Fruit fly (Drosophila melanogaster) whole organism, embryonic: ENCODE results near the gene orb.

Experiments
- Abd-B ChIP-seq: fragments of 200-800 bp; sonication (Bioruptor generic); optimal IDR thresholded peaks from 2 replicates; lab custom pipeline; 2018; ENCODE audit warnings: missing biosample characterization, mild to moderate bottlenecking, missing genetic modification characterization, moderate library complexity
- BtbVII ChIP-seq: fragments of 200-800 bp; sonication (Bioruptor generic); optimal IDR thresholded peaks from 3 replicates; lab custom pipeline; 2017; ENCODE audit warnings: missing biosample characterization, mild to moderate bottlenecking, missing genetic modification characterization
- CG11504 ChIP-seq: fragments of 200-800 bp; sonication (Bioruptor generic); optimal IDR thresholded peaks from 3 replicates; lab custom pipeline; 2019; ENCODE audit warnings: missing biosample characterization, mild to moderate bottlenecking, missing genetic modification characterization, moderate library complexity
- CG11723 ChIP-seq: fragments of 200-800 bp; sonication (Bioruptor generic); optimal IDR thresholded peaks from 2 replicates; lab custom pipeline; 2017; ENCODE audit warnings: missing biosample characterization, mild to moderate bottlenecking, missing genetic modification characterization
- CG12104 ChIP-seq: fragments of 200-800 bp; sonication (Bioruptor generic); optimal IDR thresholded peaks from 3 replicates; lab custom pipeline; 2016; ENCODE audit warnings: missing biosample characterization, missing genetic modification characterization
- CG12219 ChIP-seq: fragments of 200-800 bp; sonication (Bioruptor generic); optimal IDR thresholded peaks from 3 replicates; lab custom pipeline; 2018; ENCODE audit warnings: missing biosample characterization, mild to moderate bottlenecking, missing genetic modification characterization
- CG12236 ChIP-seq: fragments of 200-800 bp; sonication (Bioruptor generic); optimal IDR thresholded peaks from 2 replicates; lab custom pipeline; 2016; ENCODE audit warnings: missing biosample characterization, missing genetic modification characterization
- CG13296 ChIP-seq: fragments of 200-800 bp; sonication (Bioruptor generic); optimal IDR thresholded peaks from 3 replicates; lab custom pipeline; 2018; ENCODE audit warnings: missing biosample characterization, mild to moderate bottlenecking, missing genetic modification characterization
- CG17328 ChIP-seq: fragments of 200-800 bp; sonication (Bioruptor generic); IDR thresholded peaks from 2 replicates; pipeline ENCODE4 v1.3.6; 2022; ENCODE audit warnings: missing biosample characterization, missing genetic modification characterization
- CG17612 ChIP-seq: fragments of 200-800 bp; sonication (Bioruptor generic); IDR thresholded peaks from 2 replicates; pipeline ENCODE4 v1.3.6; 2022; ENCODE audit warnings: missing biosample characterization, missing genetic modification characterization
- CG1792 ChIP-seq: fragments of 200-800 bp; sonication (Bioruptor generic); optimal IDR thresholded peaks from 2 replicates; lab custom pipeline; 2016; ENCODE audit warnings: missing biosample characterization, missing genetic modification characterization
- CG18011 ChIP-seq: fragments of 200-800 bp; sonication (Bioruptor generic); optimal IDR thresholded peaks from 2 replicates; lab custom pipeline; 2017; ENCODE audit warnings: missing biosample characterization, missing genetic modification characterization, mild to moderate bottlenecking, moderate library complexity, missing genotype
- CG18619 ChIP-seq: fragments of 200-800 bp; sonication (Bioruptor generic); optimal IDR thresholded peaks from 3 replicates; lab custom pipeline; 2017; ENCODE audit warnings: missing biosample characterization, mild to moderate bottlenecking, missing genetic modification characterization
- CG3065 ChIP-seq: fragments of 200-800 bp; sonication (Bioruptor generic); optimal IDR thresholded peaks from 2 replicates; lab custom pipeline; 2016; ENCODE audit warnings: missing biosample characterization, missing genetic modification characterization
- CG31388 ChIP-seq: fragments of 200-800 bp; sonication (Bioruptor generic); optimal IDR thresholded peaks from 2 replicates; lab custom pipeline; 2016; ENCODE audit warnings: missing biosample characterization, missing genetic modification characterization
- CG3163 ChIP-seq: fragments of 200-800 bp; sonication (Bioruptor generic); optimal IDR thresholded peaks from 3 replicates; lab custom pipeline; 2016; ENCODE audit warnings: missing biosample characterization, missing genetic modification characterization
- CG42726 ChIP-seq: fragments of 200-800 bp; sonication (Bioruptor generic); IDR thresholded peaks from 2 replicates; pipeline ENCODE4 v1.3.6; 2022; ENCODE audit warnings: missing biosample characterization, missing genetic modification characterization; ENCODE audit not compliant: partially characterized antibody
- CG4360 ChIP-seq: fragments of 200-800 bp; sonication (Bioruptor generic); IDR thresholded peaks from 2 replicates; pipeline ENCODE4 v1.3.6; 2022; ENCODE audit warnings: missing biosample characterization, missing genetic modification characterization
- CG4404 ChIP-seq: fragments of 200-800 bp; sonication (Bioruptor generic); IDR thresholded peaks from 2 replicates; pipeline ENCODE4 v1.3.6; 2022; ENCODE audit warnings: missing biosample characterization, missing genetic modification characterization
- CG6654 ChIP-seq: fragments of 200-800 bp; sonication (Bioruptor generic); optimal IDR thresholded peaks from 2 replicates; lab custom pipeline; 2017; ENCODE audit warnings: missing biosample characterization, mild to moderate bottlenecking, missing genetic modification characterization
- CG7963 ChIP-seq: fragments of 200-800 bp; sonication (Bioruptor generic); IDR thresholded peaks from 3 replicates; pipeline ENCODE4 v1.3.6; 2022; ENCODE audit warnings: missing biosample characterization, missing genetic modification characterization; ENCODE audit not compliant: partially characterized antibody
- CG9437 ChIP-seq: fragments of 200-800 bp; sonication (Bioruptor generic); optimal IDR thresholded peaks from 2 replicates; lab custom pipeline; 2018; ENCODE audit warnings: missing biosample characterization, mild to moderate bottlenecking, missing genetic modification characterization
- CG9797 ChIP-seq: fragments of 200-800 bp; sonication (Bioruptor generic); optimal IDR thresholded peaks from 3 replicates; lab custom pipeline; 2018; ENCODE audit warnings: missing biosample characterization, mild to moderate bottlenecking, missing genetic modification characterization
- Hey ChIP-seq: fragments of 200-800 bp; sonication (Bioruptor generic); optimal IDR thresholded peaks from 3 replicates; lab custom pipeline; 2018; ENCODE audit warnings: missing biosample characterization, mild to moderate bottlenecking, missing genetic modification characterization
- Hsf ChIP-seq: fragments of 200-800 bp; sonication (Bioruptor generic); optimal IDR thresholded peaks from 3 replicates; lab custom pipeline; 2016; ENCODE audit warnings: missing biosample characterization, missing genetic modification characterization
- MTF-1 ChIP-seq: fragments of 200-800 bp; sonication (Bioruptor generic); optimal IDR thresholded peaks from 2 replicates; lab custom pipeline; 2018; ENCODE audit warnings: missing biosample characterization, mild to moderate bottlenecking, missing genetic modification characterization, borderline replicate concordance
- Med ChIP-seq: fragments of 200-800 bp; sonication (Bioruptor generic); peaks from one replicate; lab custom pipeline; 2016; ENCODE audit warnings: missing biosample characterization, missing genetic modification characterization, mild to moderate bottlenecking, inconsistent platforms, moderate library complexity
- NK7.1 ChIP-seq: fragments of 200-800 bp; sonication (Bioruptor generic); optimal IDR thresholded peaks from 3 replicates; lab custom pipeline; 2016; ENCODE audit warnings: missing biosample characterization, missing genetic modification characterization
- Nf-YC ChIP-seq: fragments of 200-800 bp; optimal IDR thresholded peaks from 3 replicates; lab custom pipeline; 2019; ENCODE audit warnings: missing biosample characterization, mild to moderate bottlenecking, missing genetic modification characterization, moderate library complexity
- Sin3A ChIP-seq: fragments of >200 bp; optimal IDR thresholded peaks from 2 replicates; lab custom pipeline; 2018
- ap ChIP-seq: fragments of 200-800 bp; sonication (Bioruptor generic); IDR thresholded peaks from 2 replicates; pipeline ENCODE4 v1.3.6; 2022; ENCODE audit warnings: missing biosample characterization, missing genetic modification characterization
- ato ChIP-seq: fragments of 200-800 bp; sonication (Bioruptor generic); IDR thresholded peaks from 2 replicates; pipeline ENCODE4 v1.3.6; 2022; ENCODE audit warnings: missing biosample characterization, missing genetic modification characterization; ENCODE audit not compliant: partially characterized antibody
- chif ChIP-seq, 2 experiments: fragments of 200-800 bp; sonication (Bioruptor generic); optimal IDR thresholded peaks; 3 replicates each; lab custom pipeline; 2016; ENCODE audit warnings: missing biosample characterization in 2 of 2, missing genetic modification characterization in 2 of 2
- chinmo ChIP-seq: fragments of 200-800 bp; sonication (Bioruptor generic); IDR thresholded peaks from 4 replicates; pipeline ENCODE4 v1.3.6; 2022; ENCODE audit warnings: missing biosample characterization, missing genetic modification characterization; ENCODE audit not compliant: partially characterized antibody
- cwo ChIP-seq: fragments of 200-800 bp; sonication (Bioruptor generic); optimal IDR thresholded peaks from 3 replicates; lab custom pipeline; 2017; ENCODE audit warnings: missing biosample characterization, missing genetic modification characterization, mild to moderate bottlenecking, moderate library complexity, missing genetic modification reagents
- eyg ChIP-seq: fragments of 200-800 bp; sonication (Bioruptor generic); optimal IDR thresholded peaks from 3 replicates; lab custom pipeline; 2016; ENCODE audit warnings: missing biosample characterization, missing genetic modification characterization
- grau ChIP-seq: fragments of 200-800 bp; optimal IDR thresholded peaks from 3 replicates; lab custom pipeline; 2019; ENCODE audit warnings: missing biosample characterization, mild to moderate bottlenecking, missing genetic modification characterization, moderate library complexity
- gt ChIP-seq: fragments of 200-800 bp; sonication (Bioruptor generic); IDR thresholded peaks from 2 replicates; pipeline ENCODE4 v1.3.6; 2022; ENCODE audit warnings: missing biosample characterization, missing genetic modification characterization
- ind ChIP-seq: fragments of 200-800 bp; sonication (Bioruptor generic); optimal IDR thresholded peaks from 3 replicates; lab custom pipeline; 2016; ENCODE audit warnings: missing biosample characterization, missing genetic modification characterization
- mld ChIP-seq: fragments of 200-800 bp; sonication (Bioruptor generic); IDR thresholded peaks from 3 replicates; pipeline ENCODE4 v1.3.6; 2022; ENCODE audit warnings: missing biosample characterization, missing genetic modification characterization; ENCODE audit not compliant: partially characterized antibody
- onecut ChIP-seq: fragments of 200-800 bp; sonication (Bioruptor generic); IDR thresholded peaks from 2 replicates; pipeline ENCODE4 v1.3.6; 2022; ENCODE audit warnings: missing biosample characterization, missing genetic modification characterization
- pros ChIP-seq: fragments of 200-800 bp; sonication (Bioruptor generic); optimal IDR thresholded peaks from 3 replicates; lab custom pipeline; 2019; ENCODE audit warnings: missing biosample characterization, mild to moderate bottlenecking, missing genetic modification characterization, moderate library complexity
- salm ChIP-seq: fragments of 200-800 bp; sonication (Bioruptor generic); optimal IDR thresholded peaks from 2 replicates; lab custom pipeline; 2018; ENCODE audit warnings: missing biosample characterization, mild to moderate bottlenecking, missing genetic modification characterization
- sc ChIP-seq, 3 experiments: fragments of >200 bp in 2 of 3; fragments of 200-800 bp in 1 of 3; sonication (Bioruptor generic) in 1 of 3; optimal IDR thresholded peaks; 2 replicates in 2 of 3; 3 replicates in 1 of 3; lab custom pipeline; 2017; ENCODE audit warnings: mild to moderate bottlenecking in 1 of 3, missing biosample characterization in 1 of 3, missing genetic modification characterization in 1 of 3, missing genetic modification reagents in 1 of 3
- slbo ChIP-seq: fragments of 200-800 bp; sonication (Bioruptor generic); IDR thresholded peaks from 2 replicates; pipeline ENCODE4 v1.3.6; 2022; ENCODE audit warnings: missing biosample characterization, missing genetic modification characterization
- tap ChIP-seq: fragments of 200-800 bp; optimal IDR thresholded peaks from 3 replicates; lab custom pipeline; 2019; ENCODE audit warnings: missing biosample characterization, mild to moderate bottlenecking, missing genetic modification characterization, moderate library complexity
- twi ChIP-seq: fragments of 200-800 bp; optimal IDR thresholded peaks from 2 replicates; lab custom pipeline; 2019; ENCODE audit warnings: missing biosample characterization, mild to moderate bottlenecking, missing genetic modification characterization, moderate library complexity
- tx ChIP-seq: fragments of 200-800 bp; sonication (Bioruptor generic); optimal IDR thresholded peaks from 2 replicates; lab custom pipeline; 2016; ENCODE audit warnings: missing biosample characterization, missing genetic modification characterization
- z ChIP-seq: fragments of 200-800 bp; sonication (Bioruptor generic); IDR thresholded peaks from 3 replicates; pipeline ENCODE4 v1.3.6; 2022; ENCODE audit warnings: missing biosample characterization, missing genetic modification characterization

orb gene

DNA sequence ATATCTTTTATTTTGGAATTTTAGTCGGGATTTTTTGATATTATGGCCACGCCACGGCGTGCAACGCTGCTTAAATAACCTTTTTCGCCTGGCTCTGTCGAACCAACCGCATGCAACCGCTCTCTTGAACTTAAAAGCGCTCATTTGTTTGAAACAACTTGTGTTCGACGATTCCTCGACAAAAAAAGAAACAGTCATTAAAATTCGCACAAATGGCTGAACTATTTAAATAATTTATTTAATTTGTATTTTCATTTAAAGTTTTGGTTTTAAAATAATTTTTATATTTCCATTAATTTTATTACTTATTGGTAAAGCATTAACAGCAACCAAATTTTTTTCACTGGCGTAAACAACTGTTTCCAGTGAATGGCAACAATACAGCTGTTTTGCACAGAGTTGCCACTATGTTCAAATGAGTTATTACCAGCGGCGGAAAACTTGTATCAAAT, at the start of gene orb, which contains the start of gene Cdc16 (continued):
- TF ChIP-seq Hey (no peak), CG12219 (peak; percentile 76), CG17612 (GFP tag; lab: Robert Waterston, UW) (peak; percentile 70), Hsf (GFP tag; lab: Kevin White, UChicago) (peak; percentile 75), tap (tag; lab: Kevin White, UChicago) (peak; percentile 89), Nf-YC (tag; lab: Kevin White, UChicago) (peak; percentile 84), pros (GFP tag; lab: Kevin White, UChicago) (peak; percentile 13), CG7963 (no peak), CG12104 (GFP tag; lab: Kevin White, UChicago) (peak; percentile 65), CG13296 (GFP tag; lab: Kevin White, UChicago) (peak; percentile 88), CG1792 (GFP tag; lab: Kevin White, UChicago) (peak; percentile 54), grau (tag; lab: Kevin White, UChicago) (peak; percentile 91), ap (GFP tag; lab: Robert Waterston, UW) (peak; percentile 85), CG11723 (peak; percentile 76), Med (GFP tag; lab: Kevin White, UChicago) (peak; percentile 95), salm (peak; percentile 87), Sin3A (lab: Kevin White, UChicago) (no peak), NK7.1 (GFP tag; lab: Kevin White, UChicago) (peak; percentile 39), CG31388 (GFP tag; lab: Kevin White, UChicago) (peak; percentile 82), ind (GFP tag; lab: Kevin White, UChicago) (peak; percentile 92), CG9437 (GFP tag; lab: Kevin White, UChicago) (peak; percentile 74), Abd-B (GFP tag; lab: Kevin White, UChicago) (peak; percentile 93), CG18011 (GFP tag; lab: Kevin White, UChicago) (peak; percentile 71), gt (GFP tag; lab: Robert Waterston, UW) (peak; percentile 55; the same call in 1 of the 2 replicates), CG17328 (peak; percentile 94), CG18619 (GFP tag; lab: Kevin White, UChicago) (peak; percentile 81), CG42726 (GFP tag; lab: Robert Waterston, UW) (no peak), chif (GFP tag; optimal IDR thresholded peaks at IDR 0.05; lab: Kevin White, UChicago) (peak; percentile 61 to 69), CG3065 (GFP tag; lab: Kevin White, UChicago) (peak; percentile 51), CG12236 (GFP tag; lab: Kevin White, UChicago) (peak; percentile 36), tx (GFP tag; lab: Kevin White, UChicago) (peak; percentile 65)

dm6 chr3R:23327707-23328106, 47.1 kb upstream of the orb start:
- no peak for TF ChIP-seq BtbVII (GFP tag; lab: Kevin White, UChicago)
- no peak for TF ChIP-seq z (GFP tag; lab: Robert Waterston, UW)

dm6 chr3R:23326292-23326691, 45.6 kb upstream of the orb start:
- no peak for TF ChIP-seq CG4360
- TF ChIP-seq ato (GFP tag; lab: Robert Waterston, UW): no peak
- no peak for TF ChIP-seq mld (GFP tag; lab: Robert Waterston, UW)
- TF ChIP-seq chinmo (GFP tag; lab: Robert Waterston, UW): no peak
- peak; percentile 83 for TF ChIP-seq MTF-1
- TF ChIP-seq CG3163 (GFP tag; lab: Kevin White, UChicago): peak; percentile 58
- peak; percentile 68 for TF ChIP-seq cwo (GFP tag; lab: Kevin White, UChicago)
- TF ChIP-seq CG11504 (tag; lab: Kevin White, UChicago): peak; percentile 86
- TF ChIP-seq CG6654: peak; percentile 62
- peak; percentile 83 for TF ChIP-seq slbo
- TF ChIP-seq onecut (GFP tag; lab: Robert Waterston, UW): peak; percentile 81
- peak; percentile 5 for TF ChIP-seq CG9797 (GFP tag; lab: Kevin White, UChicago)
- TF ChIP-seq eyg: peak; percentile 71
- TF ChIP-seq twi: peak; percentile 73
- no peak for TF ChIP-seq sc (optimal IDR thresholded peaks at IDR 0.05; lab: Kevin White, UChicago)
- TF ChIP-seq sc (GFP tag; optimal IDR thresholded peaks at IDR 0.05; lab: Kevin White, UChicago): peak; percentile 86
- peak; percentile 67 for TF ChIP-seq CG4404 (GFP tag; lab: Robert Waterston, UW)
